Worm (Caenorhabditis elegans): ENCODE measurements around the gene arrd-24.

DNA sequence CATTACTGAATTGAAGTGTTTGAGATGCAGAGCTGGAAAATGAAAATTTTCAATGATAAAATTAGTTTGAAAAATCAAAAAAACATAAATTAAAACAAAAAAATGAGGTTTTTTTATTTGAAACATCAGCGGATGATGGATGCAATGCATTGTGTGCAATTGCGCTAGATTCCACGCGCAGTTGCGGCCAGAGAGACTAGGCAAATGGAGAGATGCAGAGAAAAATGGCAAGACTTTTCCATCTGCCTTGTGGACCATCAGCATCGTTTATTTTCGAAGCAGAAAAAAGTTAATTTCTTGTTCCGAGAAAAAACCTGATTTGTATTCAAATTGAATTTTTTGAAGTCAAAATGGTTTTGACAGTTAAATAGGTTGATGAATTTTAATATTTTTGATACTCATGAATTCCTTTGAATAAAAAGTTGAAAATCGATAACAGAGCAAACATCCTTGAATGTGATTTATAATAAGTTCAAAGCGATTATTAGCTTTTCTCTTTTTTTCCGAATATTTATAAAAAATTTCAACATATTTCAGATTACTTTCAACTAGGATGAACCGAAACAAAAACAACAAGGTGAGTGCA lies 15.6 kb upstream of the arrd-24 start, which contains the start of the genes C31E10.5 and C31E10.6:
- TF ChIP-seq dao-5 (tag; optimal IDR thresholded peaks at IDR 0.05) (no peak), W03F9.2 (tag; optimal IDR thresholded peaks at IDR 0.05) (no peak), him-1 (tag; optimal IDR thresholded peaks at IDR 0.05) (no peak)

Measured in whole organism, L4/young adult.